Worm (Caenorhabditis elegans) whole organism, L2 larva: ENCODE data around the gene pyt-1.

Experiments
- C34F6.9 ChIP-seq: fragments of 150-350 bp; optimal IDR thresholded peaks from 2 replicates; lab custom pipeline; 2014; ENCODE audit warnings: missing biosample characterization, missing genetic modification characterization
- R02D3.7 ChIP-seq: fragments of 150-350 bp; optimal IDR thresholded peaks from 2 replicates; lab custom pipeline; 2014; ENCODE audit warnings: missing biosample characterization, missing genetic modification characterization
- ZK546.5 ChIP-seq: sonication (generic microtip); optimal IDR thresholded peaks from 2 replicates; lab custom pipeline; 2017; ENCODE audit warnings: missing biosample characterization, missing genetic modification characterization
- alr-1 ChIP-seq: fragments of 150-350 bp; optimal IDR thresholded peaks from 2 replicates; lab custom pipeline; 2014; ENCODE audit warnings: missing biosample characterization, missing genetic modification characterization
- ama-1 ChIP-seq: fragments of 150-350 bp; optimal IDR thresholded peaks from 2 replicates; lab custom pipeline; 2018; ENCODE audit warnings: inconsistent platforms
- blmp-1 ChIP-seq: sonication (generic microtip); optimal IDR thresholded peaks from 2 replicates; lab custom pipeline; 2017; ENCODE audit warnings: missing genetic modification characterization, mild to moderate bottlenecking, missing compliant biosample characterization, antibody characterized with exemption, moderate library complexity; ENCODE audit not compliant: insufficient read depth
- ceh-82 ChIP-seq: fragments of 150-350 bp; optimal IDR thresholded peaks from 2 replicates; lab custom pipeline; 2014; ENCODE audit warnings: missing biosample characterization, missing genetic modification characterization
- crh-2 ChIP-seq: sonication (generic microtip); optimal IDR thresholded peaks from 2 replicates; lab custom pipeline; 2017; ENCODE audit warnings: missing biosample characterization, missing genetic modification characterization
- egl-27 ChIP-seq: sonication (generic microtip); optimal IDR thresholded peaks from 3 replicates; lab custom pipeline; 2017; ENCODE audit warnings: missing biosample characterization, missing genetic modification reagents, missing genetic modification characterization
- elt-3 ChIP-seq: sonication (generic microtip); optimal IDR thresholded peaks from 2 replicates; lab custom pipeline; 2017; ENCODE audit warnings: missing biosample characterization, missing genetic modification characterization
- fos-1 ChIP-seq: fragments of 150-350 bp; optimal IDR thresholded peaks from 2 replicates; lab custom pipeline; 2014; ENCODE audit warnings: missing biosample characterization, missing genetic modification characterization
- gmeb-1 ChIP-seq: fragments of 150-350 bp; optimal IDR thresholded peaks from 2 replicates; lab custom pipeline; 2014; ENCODE audit warnings: missing biosample characterization, missing genetic modification characterization
- lin-13 ChIP-seq: fragments of 150-350 bp; optimal IDR thresholded peaks from 2 replicates; lab custom pipeline; 2014; ENCODE audit warnings: missing biosample characterization, missing genetic modification reagents, missing genetic modification characterization
- lsy-2 ChIP-seq, 2 experiments: fragments of 150-350 bp in 1 of 2; sonication (generic microtip) in 1 of 2; optimal IDR thresholded peaks; 2 replicates each; lab custom pipeline; 2014 to 2017; ENCODE audit warnings: missing biosample characterization in 2 of 2, missing genetic modification characterization in 2 of 2
- mab-5 ChIP-seq: fragments of 150-350 bp; optimal IDR thresholded peaks from 2 replicates; lab custom pipeline; 2014; ENCODE audit warnings: missing biosample characterization, missing genetic modification characterization
- mbf-1 ChIP-seq: sonication (generic microtip); optimal IDR thresholded peaks from 2 replicates; lab custom pipeline; 2017; ENCODE audit warnings: missing biosample characterization, missing genetic modification characterization
- mdl-1 ChIP-seq, 2 experiments: fragments of 150-350 bp in 1 of 2; sonication (generic microtip) in 1 of 2; optimal IDR thresholded peaks; 2 replicates each; lab custom pipeline; 2017; ENCODE audit warnings: missing biosample characterization in 2 of 2, missing genetic modification characterization in 2 of 2
- nhr-11 ChIP-seq: fragments of 150-350 bp; optimal IDR thresholded peaks from 2 replicates; lab custom pipeline; 2014; ENCODE audit warnings: missing biosample characterization, missing genetic modification characterization
- nhr-12 ChIP-seq: fragments of 150-350 bp; optimal IDR thresholded peaks from 2 replicates; lab custom pipeline; 2014; ENCODE audit warnings: missing biosample characterization, missing genetic modification characterization
- nhr-129 ChIP-seq: fragments of 150-350 bp; optimal IDR thresholded peaks from 2 replicates; lab custom pipeline; 2014; ENCODE audit warnings: missing biosample characterization, missing genetic modification characterization
- nhr-21 ChIP-seq: fragments of 150-350 bp; optimal IDR thresholded peaks from 2 replicates; lab custom pipeline; 2014; ENCODE audit warnings: missing biosample characterization, missing genetic modification characterization
- nhr-23 ChIP-seq: fragments of 150-350 bp; optimal IDR thresholded peaks from 2 replicates; lab custom pipeline; 2014; ENCODE audit warnings: missing biosample characterization, missing genetic modification reagents, missing genetic modification characterization
- nhr-25 ChIP-seq: fragments of 150-350 bp; sonication (generic microtip); optimal IDR thresholded peaks from 3 replicates; lab custom pipeline; 2014; ENCODE audit warnings: missing biosample characterization, missing genetic modification characterization
- nhr-6 ChIP-seq: fragments of 150-350 bp; optimal IDR thresholded peaks from 2 replicates; lab custom pipeline; 2014; ENCODE audit warnings: missing biosample characterization, missing genetic modification characterization
- nhr-77 ChIP-seq: fragments of 150-350 bp; optimal IDR thresholded peaks from 2 replicates; lab custom pipeline; 2014; ENCODE audit warnings: missing biosample characterization, missing genetic modification characterization
- sem-4 ChIP-seq: fragments of 150-350 bp; optimal IDR thresholded peaks from 2 replicates; lab custom pipeline; 2014; ENCODE audit warnings: missing biosample characterization, missing genetic modification reagents, missing genetic modification characterization
- skn-1 ChIP-seq: sonication (generic microtip); optimal IDR thresholded peaks from 2 replicates; lab custom pipeline; 2017; ENCODE audit warnings: missing biosample characterization, missing genetic modification characterization
- sma-3 ChIP-seq: sonication (generic microtip); optimal IDR thresholded peaks from 2 replicates; lab custom pipeline; 2016; ENCODE audit warnings: missing genetic modification reagents, missing genetic modification characterization, missing compliant biosample characterization
- sma-9 ChIP-seq, 2 experiments: fragments of 150-350 bp in 1 of 2; sonication (generic microtip) in 1 of 2; optimal IDR thresholded peaks; 2 replicates each; lab custom pipeline; 2014 to 2016; ENCODE audit warnings: missing genetic modification characterization in 2 of 2, mild to moderate bottlenecking in 1 of 2, missing biosample characterization in 1 of 2, missing compliant biosample characterization in 1 of 2, missing genetic modification reagents in 1 of 2, moderate library complexity in 1 of 2
- snpc-4 ChIP-seq: fragments of 150-350 bp; optimal IDR thresholded peaks from 2 replicates; lab custom pipeline; 2014; ENCODE audit warnings: missing biosample characterization, missing genetic modification characterization
- unc-55 ChIP-seq: fragments of 150-350 bp; sonication (generic microtip); optimal IDR thresholded peaks from 3 replicates; lab custom pipeline; 2014; ENCODE audit warnings: missing biosample characterization, missing genetic modification reagents, missing genetic modification characterization
- unc-62 ChIP-seq: fragments of 150-350 bp; optimal IDR thresholded peaks from 2 replicates; lab custom pipeline; 2014; ENCODE audit warnings: missing biosample characterization, missing genetic modification reagents, missing genetic modification characterization
- ztf-1 ChIP-seq: fragments of 200-800 bp; sonication (Bioruptor generic); conservative IDR thresholded peaks from 2 replicates; pipeline ENCODE4 v1.3.6; 2022; ENCODE audit warnings: missing genetic modification characterization, missing compliant biosample characterization
- ztf-11 ChIP-seq: sonication (generic microtip); optimal IDR thresholded peaks from 2 replicates; lab custom pipeline; 2017; ENCODE audit warnings: missing biosample characterization, missing genetic modification characterization

pyt-1 gene

DNA sequence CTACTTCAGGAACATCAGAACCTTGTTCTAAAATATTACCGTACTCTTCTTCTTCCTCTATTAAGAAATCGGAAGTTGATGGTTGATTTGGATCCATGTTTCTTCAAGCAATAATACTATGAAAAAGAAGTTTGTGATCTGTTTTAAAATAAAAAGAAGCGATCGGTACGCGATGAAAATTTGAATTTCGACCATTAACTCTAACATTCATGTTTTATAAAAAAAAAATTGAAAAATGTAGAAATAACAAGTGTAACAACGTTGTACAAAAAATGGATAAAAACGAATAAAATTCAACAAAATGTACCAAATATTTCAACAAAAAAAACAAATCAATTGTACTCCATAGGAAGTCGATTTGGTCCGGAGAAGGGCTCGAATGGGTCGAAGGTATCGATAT is 18.9 kb downstream of the pyt-1 start, which contains the start of gene tftc-3:
Gene tftc-3 (minus strand): TSS at position 101 of the 400 bp plus-strand sequence.
- no peak for TF ChIP-seq lsy-2 (tag; optimal IDR thresholded peaks at IDR 0.05; lab: Kevin White, UChicago)
- TF ChIP-seq nhr-11 (tag; lab: Kevin White, UChicago): no peak
- no peak for TF ChIP-seq nhr-77 (tag; lab: Kevin White, UChicago)
- TF ChIP-seq elt-3 (tag; lab: Kevin White, UChicago): no peak
- TF ChIP-seq lin-13 (GFP tag; lab: Kevin White, UChicago): no peak

DNA sequence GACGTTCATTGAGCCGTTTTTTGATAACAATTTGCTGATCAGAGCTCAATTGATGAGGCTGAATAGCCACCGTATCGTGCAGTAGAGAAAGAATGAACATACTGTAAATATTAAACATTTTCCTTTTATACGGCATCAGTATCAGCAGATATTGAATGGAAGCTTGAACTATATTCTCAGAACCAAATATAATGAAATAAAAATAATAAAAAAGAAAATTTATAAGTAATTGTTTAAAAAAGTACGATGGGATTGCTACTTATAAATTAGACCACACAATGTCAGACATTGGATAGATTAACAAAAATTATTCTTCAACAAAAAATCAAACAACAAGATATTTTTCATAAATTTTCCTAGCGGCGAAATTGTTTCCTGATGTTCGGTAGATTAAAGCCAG is 22.6 kb downstream of the pyt-1 start, which contains the start of gene rpc-25:
Gene rpc-25 (minus strand): TSS at position 101 of the 400 bp plus-strand sequence.
- TF ChIP-seq ZK546.5 (no peak), mab-5 (tag; lab: Kevin White, UChicago) (no peak), sma-9 (GFP tag; optimal IDR thresholded peaks at IDR 0.05; lab: Kevin White, UChicago) (no peak), sma-9 (tag; optimal IDR thresholded peaks at IDR 0.05; lab: Kevin White, UChicago) (no peak), unc-62 (GFP tag; lab: Kevin White, UChicago) (no peak), snpc-4 (tag; lab: Kevin White, UChicago) (no peak), ztf-1 (GFP tag; lab: Robert Waterston, UW) (no peak), ceh-82 (tag; lab: Kevin White, UChicago) (no peak), fos-1 (tag; lab: Kevin White, UChicago) (no peak), nhr-129 (no peak), alr-1 (no peak), sma-3 (GFP tag; lab: Kevin White, UChicago) (no peak), nhr-11 (tag; lab: Kevin White, UChicago) (no peak)

DNA sequence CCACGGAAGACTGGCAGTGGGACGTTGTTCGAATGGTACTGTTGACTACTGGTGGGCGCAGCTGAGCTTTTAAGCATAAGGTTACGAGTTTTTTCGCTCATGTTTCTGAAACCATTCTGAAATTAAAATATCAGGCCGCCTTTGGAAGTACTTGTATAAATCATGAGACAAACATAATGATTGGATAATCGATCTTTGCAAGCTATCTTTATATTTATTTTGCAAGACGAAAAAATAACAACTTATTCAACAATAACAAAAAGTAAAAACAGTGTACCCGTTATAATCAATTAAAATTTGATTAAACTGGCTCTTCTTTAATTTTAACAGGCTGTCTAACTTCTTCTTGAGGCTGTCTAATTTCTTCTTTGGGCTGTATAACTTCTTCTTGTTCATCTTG is 23.6 kb downstream of the pyt-1 start, which contains the start of gene ZK856.16:
Gene ZK856.16 (minus strand): TSS at position 101 of the 400 bp plus-strand sequence.
- TF ChIP-seq unc-62 (GFP tag; lab: Kevin White, UChicago): no peak
- no peak for TF ChIP-seq ztf-11 (tag; lab: Kevin White, UChicago)
- TF ChIP-seq ceh-82 (tag; lab: Kevin White, UChicago): no peak
- TF ChIP-seq ama-1 (lab: Kevin White, UChicago): no peak
- no peak for TF ChIP-seq crh-2 (tag; lab: Kevin White, UChicago)
- no peak for TF ChIP-seq egl-27 (tag; lab: Kevin White, UChicago)
- no peak for TF ChIP-seq skn-1 (tag; lab: Kevin White, UChicago)
- no peak for TF ChIP-seq unc-55
- TF ChIP-seq nhr-21 (tag; lab: Kevin White, UChicago): no peak
- no peak for TF ChIP-seq sma-3 (GFP tag; lab: Kevin White, UChicago)
- TF ChIP-seq, all 48 proteins: peak for 0

DNA sequence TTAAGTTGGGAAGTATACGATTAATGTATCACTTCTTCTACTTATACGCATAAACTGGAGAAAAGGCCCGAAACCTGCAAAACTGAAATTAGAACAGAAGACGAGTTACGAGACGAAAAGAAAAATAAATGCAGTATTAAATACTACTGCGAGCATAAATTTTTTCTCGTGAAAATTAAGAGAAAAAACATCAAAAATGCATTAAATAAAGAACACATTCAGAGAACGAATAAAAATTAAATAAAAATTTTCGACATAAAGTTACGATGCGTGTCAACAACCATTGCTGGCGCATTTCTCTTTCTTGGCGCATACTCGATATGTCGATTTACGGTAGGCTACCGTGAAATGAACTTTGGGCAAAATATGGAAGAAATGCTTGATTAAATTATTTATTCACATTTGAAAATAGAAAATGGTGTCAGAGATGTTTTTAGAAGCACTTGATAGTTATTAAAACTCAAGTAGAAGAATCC is 24.2 kb downstream of the pyt-1 start, which contains the start of the genes ZK856.19 and ZK856.11:
Gene ZK856.19 (minus strand): TSS at position 51 of the 476 bp plus-strand sequence.
Gene ZK856.11 (minus strand): TSS at position 76 of the 476 bp plus-strand sequence.
- TF ChIP-seq sma-3 (GFP tag; lab: Kevin White, UChicago): peak; percentile 62
- peak; percentile 52 for TF ChIP-seq R02D3.7 (tag; lab: Kevin White, UChicago)
- TF ChIP-seq ceh-82 (tag; lab: Kevin White, UChicago): no peak
- TF ChIP-seq C34F6.9 (tag; lab: Kevin White, UChicago): peak; percentile 86
- peak; percentile 72 for TF ChIP-seq unc-55
- TF ChIP-seq fos-1 (tag; lab: Kevin White, UChicago): no peak
- TF ChIP-seq gmeb-1 (tag; lab: Kevin White, UChicago): peak; percentile 80
- TF ChIP-seq nhr-129: peak; percentile 43
- no peak for TF ChIP-seq unc-62 (GFP tag; lab: Kevin White, UChicago)
- TF ChIP-seq mbf-1 (tag; lab: Kevin White, UChicago): no peak
- TF ChIP-seq mdl-1 (tag; optimal IDR thresholded peaks at IDR 0.05; lab: Kevin White, UChicago): no peak
- no peak for TF ChIP-seq ZK546.5
- TF ChIP-seq sma-9 (GFP tag; optimal IDR thresholded peaks at IDR 0.05; lab: Kevin White, UChicago): peak; percentile 41
- no peak for TF ChIP-seq sma-9 (tag; optimal IDR thresholded peaks at IDR 0.05; lab: Kevin White, UChicago)
- no peak for TF ChIP-seq nhr-6 (tag; lab: Kevin White, UChicago)
- TF ChIP-seq nhr-23 (tag; lab: Kevin White, UChicago): no peak
- peak; percentile 51 for TF ChIP-seq lin-13 (GFP tag; lab: Kevin White, UChicago)
- TF ChIP-seq nhr-11 (tag; lab: Kevin White, UChicago): no peak
- TF ChIP-seq alr-1: no peak
- no peak for TF ChIP-seq blmp-1 (tag; lab: Kevin White, UChicago)
- TF ChIP-seq ama-1 (lab: Kevin White, UChicago): peak; percentile 25
- TF ChIP-seq nhr-12 (tag; lab: Kevin White, UChicago): no peak
- peak; percentile 67 to 89 for TF ChIP-seq lsy-2 (tag; optimal IDR thresholded peaks at IDR 0.05; lab: Kevin White, UChicago)
- peak; percentile 41 for TF ChIP-seq nhr-21 (tag; lab: Kevin White, UChicago)
- TF ChIP-seq nhr-25 (tag; lab: Kevin White, UChicago): peak; percentile 66
- TF ChIP-seq mab-5 (tag; lab: Kevin White, UChicago): peak; percentile 37
- TF ChIP-seq crh-2 (tag; lab: Kevin White, UChicago): peak; percentile 76
- TF ChIP-seq sem-4 (tag; lab: Kevin White, UChicago): peak; percentile 21
- TF ChIP-seq egl-27 (tag; lab: Kevin White, UChicago): no peak
- no peak for TF ChIP-seq skn-1 (tag; lab: Kevin White, UChicago)
- TF ChIP-seq, all 48 proteins: peak for 15
